Worm (Caenorhabditis elegans): Measurements from ENCODE around the gene ceh-32.

ce11 chrV:11677494-11677893 is 27.7 kb downstream of the ceh-32 start:
- no peak for TF ChIP-seq ztf-11 (tag; optimal IDR thresholded peaks at IDR 0.05)
- no peak for TF ChIP-seq aly-2 (tag; optimal IDR thresholded peaks at IDR 0.05)
- no peak for TF ChIP-seq lin-11 (tag; optimal IDR thresholded peaks at IDR 0.05)
- TF ChIP-seq elt-3 (tag; optimal IDR thresholded peaks at IDR 0.05): no peak
- TF ChIP-seq ceh-82 (tag; optimal IDR thresholded peaks at IDR 0.05): no peak
